Fruit fly (Drosophila melanogaster) whole organism, embryonic: ENCODE measurements around the gene CG5608.

Experiments
- CG10209 ChIP-seq: fragments of 200-800 bp; sonication (Bioruptor generic); optimal IDR thresholded peaks from 3 replicates; lab custom pipeline; 2017; ENCODE audit warnings: missing biosample characterization, mild to moderate bottlenecking, missing genetic modification characterization, missing genetic modification reagents
- CG10565 ChIP-seq: fragments of 200-800 bp; sonication (Bioruptor generic); optimal IDR thresholded peaks from 3 replicates; lab custom pipeline; 2016; ENCODE audit warnings: missing biosample characterization, mild to moderate bottlenecking, missing genetic modification characterization
- CG11085 ChIP-seq: fragments of 200-800 bp; sonication (Bioruptor generic); IDR thresholded peaks from 2 replicates; pipeline ENCODE4 v1.3.6; 2022; ENCODE audit warnings: missing biosample characterization, missing genetic modification characterization
- CG11398 ChIP-seq: fragments of 200-800 bp; sonication (Bioruptor generic); optimal IDR thresholded peaks from 2 replicates; lab custom pipeline; 2016; ENCODE audit warnings: missing biosample characterization, missing genetic modification characterization
- CG11696 ChIP-seq: fragments of 200-800 bp; sonication (Bioruptor generic); IDR thresholded peaks from 2 replicates; pipeline ENCODE4 v1.3.6; 2022; ENCODE audit warnings: missing biosample characterization, missing genetic modification characterization
- CG12219 ChIP-seq: fragments of 200-800 bp; sonication (Bioruptor generic); optimal IDR thresholded peaks from 3 replicates; lab custom pipeline; 2018; ENCODE audit warnings: missing biosample characterization, mild to moderate bottlenecking, missing genetic modification characterization
- CG13287 ChIP-seq: fragments of 200-800 bp; sonication (Bioruptor generic); IDR thresholded peaks from 2 replicates; pipeline ENCODE4 v1.3.6; 2022; ENCODE audit warnings: missing biosample characterization, missing genetic modification characterization; ENCODE audit not compliant: partially characterized antibody
- CG14965 ChIP-seq: fragments of 200-800 bp; sonication (Bioruptor generic); optimal IDR thresholded peaks from 2 replicates; lab custom pipeline; 2016; ENCODE audit warnings: missing biosample characterization, missing genetic modification characterization, borderline replicate concordance
- CG17385 ChIP-seq: fragments of 200-800 bp; sonication (Bioruptor generic); optimal IDR thresholded peaks from 3 replicates; lab custom pipeline; 2018; ENCODE audit warnings: missing biosample characterization, mild to moderate bottlenecking, missing genetic modification characterization
- CG1792 ChIP-seq: fragments of 200-800 bp; sonication (Bioruptor generic); optimal IDR thresholded peaks from 2 replicates; lab custom pipeline; 2016; ENCODE audit warnings: missing biosample characterization, missing genetic modification characterization
- CG18262 ChIP-seq: fragments of 200-800 bp; optimal IDR thresholded peaks from 3 replicates; lab custom pipeline; 2019; ENCODE audit warnings: missing biosample characterization, mild to moderate bottlenecking, missing genetic modification characterization, moderate library complexity
- CG18764 ChIP-seq: fragments of 200-800 bp; sonication (Bioruptor generic); optimal IDR thresholded peaks from 3 replicates; lab custom pipeline; 2016; ENCODE audit warnings: missing biosample characterization, missing genetic modification characterization
- CG2116 ChIP-seq: fragments of 200-800 bp; sonication (Bioruptor generic); optimal IDR thresholded peaks from 3 replicates; lab custom pipeline; 2018; ENCODE audit warnings: missing biosample characterization, mild to moderate bottlenecking, missing genetic modification characterization
- CG2202 ChIP-seq: fragments of 200-800 bp; sonication (Bioruptor generic); optimal IDR thresholded peaks from 2 replicates; lab custom pipeline; 2018; ENCODE audit warnings: missing biosample characterization, mild to moderate bottlenecking, missing genetic modification characterization
- CG2875 ChIP-seq: fragments of 200-800 bp; sonication (Bioruptor generic); optimal IDR thresholded peaks from 2 replicates; lab custom pipeline; 2017; ENCODE audit warnings: missing biosample characterization, mild to moderate bottlenecking, missing genetic modification characterization, missing genetic modification reagents
- CG32532 ChIP-seq: fragments of 200-800 bp; sonication (Bioruptor generic); IDR thresholded peaks from 2 replicates; pipeline ENCODE4 v1.3.6; 2022; ENCODE audit warnings: missing biosample characterization, missing genetic modification characterization
- CG6654 ChIP-seq: fragments of 200-800 bp; sonication (Bioruptor generic); optimal IDR thresholded peaks from 2 replicates; lab custom pipeline; 2017; ENCODE audit warnings: missing biosample characterization, mild to moderate bottlenecking, missing genetic modification characterization
- CG7987 ChIP-seq: fragments of 200-800 bp; sonication (Bioruptor generic); optimal IDR thresholded peaks from 2 replicates; lab custom pipeline; 2018; ENCODE audit warnings: missing biosample characterization, mild to moderate bottlenecking, missing genetic modification characterization, moderate library complexity
- CG9727 ChIP-seq: fragments of 200-800 bp; sonication (Bioruptor generic); optimal IDR thresholded peaks from 3 replicates; lab custom pipeline; 2017; ENCODE audit warnings: missing biosample characterization, mild to moderate bottlenecking, missing genetic modification characterization
- CHES-1-like ChIP-seq: fragments of 200-800 bp; sonication (Bioruptor generic); optimal IDR thresholded peaks from 2 replicates; lab custom pipeline; 2016; ENCODE audit warnings: missing biosample characterization, missing genetic modification characterization
- Chrac-16 ChIP-seq: fragments of 200-800 bp; sonication (Bioruptor generic); optimal IDR thresholded peaks from 3 replicates; lab custom pipeline; 2016; ENCODE audit warnings: missing biosample characterization, missing genetic modification characterization
- D ChIP-seq, 2 experiments: fragments of 200-800 bp in 1 of 2; fragments of >200 bp in 1 of 2; sonication (Bioruptor generic) in 1 of 2; optimal IDR thresholded peaks; 2 replicates in 1 of 2; 3 replicates in 1 of 2; lab custom pipeline; 2017; ENCODE audit warnings: mild to moderate bottlenecking in 1 of 2, missing biosample characterization in 1 of 2, missing genetic modification characterization in 1 of 2, missing genetic modification reagents in 1 of 2
- D19B ChIP-seq: fragments of 200-800 bp; sonication (Bioruptor generic); optimal IDR thresholded peaks from 2 replicates; lab custom pipeline; 2017; ENCODE audit warnings: missing biosample characterization, mild to moderate bottlenecking, missing genetic modification characterization
- Lhr ChIP-seq: fragments of 200-800 bp; sonication (Bioruptor generic); optimal IDR thresholded peaks from 3 replicates; lab custom pipeline; 2017; ENCODE audit warnings: mild to moderate bottlenecking, missing biosample characterization, missing genetic modification reagents, missing genetic modification characterization
- MBD-R2 ChIP-seq: fragments of 200-800 bp; sonication (Bioruptor generic); IDR thresholded peaks from 2 replicates; pipeline ENCODE4 v1.3.6; 2022; ENCODE audit warnings: missing biosample characterization, missing genetic modification characterization
- Oaz ChIP-seq: fragments of 200-800 bp; sonication (Bioruptor generic); IDR thresholded peaks from 2 replicates; pipeline ENCODE4 v1.3.6; 2022; ENCODE audit warnings: missing biosample characterization, missing genetic modification characterization
- Ptx1 ChIP-seq: fragments of 200-800 bp; sonication (Bioruptor generic); IDR thresholded peaks from 2 replicates; pipeline ENCODE4 v1.3.6; 2022; ENCODE audit warnings: missing biosample characterization, missing genetic modification characterization
- bcd ChIP-seq: fragments of 200-800 bp; sonication (Bioruptor generic); optimal IDR thresholded peaks from 2 replicates; lab custom pipeline; 2017; ENCODE audit warnings: missing biosample characterization, mild to moderate bottlenecking, missing genetic modification characterization
- br ChIP-seq: fragments of >200 bp; optimal IDR thresholded peaks from 2 replicates; lab custom pipeline; 2017
- croc ChIP-seq: fragments of 200-800 bp; sonication (Bioruptor generic); conservative IDR thresholded peaks from 3 replicates; pipeline ENCODE4 v1.3.6; 2022; ENCODE audit warnings: missing biosample characterization, missing genetic modification characterization
- crol ChIP-seq: fragments of 200-800 bp; sonication (Bioruptor generic); IDR thresholded peaks from 2 replicates; pipeline ENCODE4 v1.3.6; 2022; ENCODE audit warnings: missing biosample characterization, missing genetic modification characterization
- disco-r ChIP-seq: fragments of 200-800 bp; sonication (Bioruptor generic); optimal IDR thresholded peaks from 2 replicates; lab custom pipeline; 2016; ENCODE audit warnings: missing biosample characterization, missing genetic modification characterization
- dm ChIP-seq: fragments of 200-800 bp; sonication (Bioruptor generic); optimal IDR thresholded peaks from 3 replicates; lab custom pipeline; 2016; ENCODE audit warnings: missing biosample characterization, missing genetic modification characterization
- dmrt11E ChIP-seq: fragments of 200-800 bp; sonication (Bioruptor generic); optimal IDR thresholded peaks from 3 replicates; lab custom pipeline; 2018; ENCODE audit warnings: missing biosample characterization, mild to moderate bottlenecking, missing genetic modification characterization, moderate library complexity
- dpn ChIP-seq, 2 experiments: fragments of 200-800 bp; sonication (Bioruptor generic); optimal IDR thresholded peaks; 3 replicates each; lab custom pipeline; 2016; ENCODE audit warnings: missing biosample characterization in 2 of 2, missing genetic modification characterization in 2 of 2
- gce ChIP-seq: fragments of 200-800 bp; sonication (Bioruptor generic); IDR thresholded peaks from 3 replicates; pipeline ENCODE4 v1.3.6; 2022; ENCODE audit warnings: missing biosample characterization, missing genetic modification characterization
- gem ChIP-seq: fragments of 200-800 bp; sonication (Bioruptor generic); optimal IDR thresholded peaks from 2 replicates; lab custom pipeline; 2019; ENCODE audit warnings: missing biosample characterization, mild to moderate bottlenecking, missing genetic modification characterization, moderate library complexity
- grau ChIP-seq: fragments of 200-800 bp; optimal IDR thresholded peaks from 3 replicates; lab custom pipeline; 2019; ENCODE audit warnings: missing biosample characterization, mild to moderate bottlenecking, missing genetic modification characterization, moderate library complexity
- ind ChIP-seq: fragments of 200-800 bp; sonication (Bioruptor generic); optimal IDR thresholded peaks from 3 replicates; lab custom pipeline; 2016; ENCODE audit warnings: missing biosample characterization, missing genetic modification characterization
- inv ChIP-seq: fragments of 200-800 bp; sonication (Bioruptor generic); IDR thresholded peaks from 2 replicates; pipeline ENCODE4 v1.3.6; 2022; ENCODE audit warnings: missing biosample characterization, missing genetic modification characterization; ENCODE audit not compliant: partially characterized antibody
- nom ChIP-seq: fragments of 200-800 bp; sonication (Bioruptor generic); optimal IDR thresholded peaks from 2 replicates; lab custom pipeline; 2017; ENCODE audit warnings: missing biosample characterization, missing genetic modification characterization, mild to moderate bottlenecking, moderate library complexity, missing genetic modification reagents
- onecut ChIP-seq: fragments of 200-800 bp; sonication (Bioruptor generic); IDR thresholded peaks from 2 replicates; pipeline ENCODE4 v1.3.6; 2022; ENCODE audit warnings: missing biosample characterization, missing genetic modification characterization
- peb ChIP-seq: fragments of 200-800 bp; sonication (Bioruptor generic); IDR thresholded peaks from 2 replicates; pipeline ENCODE4 v1.3.6; 2022; ENCODE audit warnings: missing biosample characterization, missing genetic modification characterization
- pfk ChIP-seq: fragments of 200-800 bp; sonication (Bioruptor generic); optimal IDR thresholded peaks from 2 replicates; lab custom pipeline; 2018; ENCODE audit warnings: missing biosample characterization, mild to moderate bottlenecking, missing genetic modification characterization, moderate library complexity
- pho ChIP-seq: fragments of 200-800 bp; sonication (Bioruptor generic); optimal IDR thresholded peaks from 2 replicates; lab custom pipeline; 2016; ENCODE audit warnings: missing biosample characterization, missing genetic modification characterization
- pita ChIP-seq: fragments of 200-800 bp; sonication (Bioruptor generic); optimal IDR thresholded peaks from 2 replicates; lab custom pipeline; 2017; ENCODE audit warnings: missing biosample characterization, mild to moderate bottlenecking, missing genetic modification characterization
- scrt ChIP-seq: fragments of 200-800 bp; sonication (Bioruptor generic); optimal IDR thresholded peaks from 2 replicates; lab custom pipeline; 2018; ENCODE audit warnings: missing biosample characterization, mild to moderate bottlenecking, missing genetic modification characterization, moderate library complexity
- stc ChIP-seq: fragments of 200-800 bp; sonication (Bioruptor generic); IDR thresholded peaks from 2 replicates; pipeline ENCODE4 v1.3.6; 2022; ENCODE audit warnings: missing biosample characterization, missing genetic modification characterization
- usp ChIP-seq: fragments of >200 bp; optimal IDR thresholded peaks from 2 replicates; lab custom pipeline; 2017; ENCODE audit warnings: missing biosample characterization, missing genetic modification characterization
- zfh2 ChIP-seq: fragments of 200-800 bp; sonication (Bioruptor generic); optimal IDR thresholded peaks from 2 replicates; lab custom pipeline; 2016; ENCODE audit warnings: missing biosample characterization, missing genetic modification characterization

CG5608 gene

dm6 chr3R:12448889-12449314 is 16.2 kb downstream of the CG5608 start, which contains the start of gene CG18549 (continued):
- TF ChIP-seq CG2116 (GFP tag; lab: Kevin White, UChicago) (peak; percentile 94), peb (GFP tag; lab: Robert Waterston, UW) (peak; percentile 100), disco-r (GFP tag; lab: Kevin White, UChicago) (peak; percentile 99), CG32532 (peak; percentile 100), Lhr (GFP tag; lab: Kevin White, UChicago) (peak; percentile 99), CG17385 (GFP tag; lab: Kevin White, UChicago) (peak; percentile 100), CG9727 (GFP tag; lab: Kevin White, UChicago) (peak; percentile 100), CG18262 (tag; lab: Kevin White, UChicago) (peak; percentile 100), CHES-1-like (GFP tag; lab: Kevin White, UChicago) (peak; percentile 99), gem (tag; lab: Kevin White, UChicago) (peak; percentile 100), D (optimal IDR thresholded peaks at IDR 0.05; lab: Kevin White, UChicago) (no peak), D (GFP tag; optimal IDR thresholded peaks at IDR 0.05; lab: Kevin White, UChicago) (peak; percentile 100), CG11398 (GFP tag; lab: Kevin White, UChicago) (peak; percentile 99), CG14965 (GFP tag; lab: Kevin White, UChicago) (peak; percentile 92), CG11696 (peak; percentile 98), CG2202 (tag; lab: Kevin White, UChicago) (peak; percentile 100), D19B (GFP tag; lab: Kevin White, UChicago) (peak; percentile 97), pita (GFP tag; lab: Kevin White, UChicago) (no peak), pho (peak; percentile 99), br (lab: Kevin White, UChicago) (no peak), CG13287 (GFP tag; lab: Robert Waterston, UW) (peak; percentile 88), zfh2 (GFP tag; lab: Kevin White, UChicago) (peak; percentile 98), usp (no peak), croc (peak; percentile 100), CG18764 (peak; percentile 99), CG6654 (GFP tag; lab: Kevin White, UChicago) (peak; percentile 94), inv (GFP tag; lab: Robert Waterston, UW) (peak; percentile 68), CG11085 (peak; percentile 99), ind (GFP tag; lab: Kevin White, UChicago) (peak; percentile 99), Ptx1 (peak; percentile 100), Chrac-16 (GFP tag; lab: Kevin White, UChicago) (peak; percentile 100), dmrt11E (tag; lab: Kevin White, UChicago) (peak; percentile 100), CG7987 (GFP tag; lab: Kevin White, UChicago) (peak; percentile 99), CG10209 (peak; percentile 100), CG10565 (GFP tag; lab: Kevin White, UChicago) (peak; percentile 98), onecut (peak; percentile 100), gce (GFP tag; lab: Robert Waterston, UW) (peak; percentile 100), stc (GFP tag; lab: Robert Waterston, UW) (peak; percentile 100), dm (GFP tag; lab: Kevin White, UChicago) (peak; percentile 98), scrt (GFP tag; lab: Kevin White, UChicago) (peak; percentile 99), pfk (GFP tag; lab: Kevin White, UChicago) (peak; percentile 79), grau (tag; lab: Kevin White, UChicago) (peak; percentile 99), CG12219 (peak; percentile 100), crol (GFP tag; lab: Robert Waterston, UW) (peak; percentile 89), Oaz (GFP tag; lab: Robert Waterston, UW) (peak; percentile 100), nom (GFP tag; lab: Kevin White, UChicago) (peak; percentile 100), MBD-R2 (GFP tag; lab: Robert Waterston, UW) (peak; percentile 100), dpn (GFP tag; optimal IDR thresholded peaks at IDR 0.05; lab: Kevin White, UChicago) (peak; percentile 99 to 100), bcd (GFP tag; lab: Kevin White, UChicago) (peak; percentile 100), CG1792 (peak; percentile 99), CG2875 (GFP tag; lab: Kevin White, UChicago) (peak; percentile 100)
